Worm (Caenorhabditis elegans) whole organism, young adult: ENCODE results near the gene str-63.

Experiments
- B0019.2 ChIP-seq: fragments of 200-800 bp; sonication (Bioruptor generic); conservative IDR thresholded peaks from 2 replicates; pipeline ENCODE4 v1.3.6; 2022; ENCODE audit warnings: missing genetic modification reagents, missing genetic modification characterization, missing compliant biosample characterization
- B0035.1 ChIP-seq: sonication (generic microtip); optimal IDR thresholded peaks from 2 replicates; lab custom pipeline; 2016; ENCODE audit warnings: missing genetic modification characterization, mild to moderate bottlenecking, missing compliant biosample characterization, missing genotype, missing genetic modification reagents
- C06A6.2 ChIP-seq: fragments of 200-800 bp; sonication (Bioruptor generic); conservative IDR thresholded peaks from 2 replicates; pipeline ENCODE4 v1.3.6; 2022; ENCODE audit warnings: missing genetic modification characterization, missing compliant biosample characterization
- F10E7.11 ChIP-seq: sonication (generic microtip); optimal IDR thresholded peaks from 2 replicates; lab custom pipeline; 2017; ENCODE audit warnings: mild to moderate bottlenecking, missing genetic modification characterization, moderate library complexity, missing compliant biosample characterization
- F57C9.4 ChIP-seq: sonication (generic microtip); optimal IDR thresholded peaks from 2 replicates; lab custom pipeline; 2017; ENCODE audit warnings: mild to moderate bottlenecking, missing genetic modification characterization, missing compliant biosample characterization
- K11D2.4 ChIP-seq: fragments of 200-800 bp; sonication (Bioruptor generic); IDR thresholded peaks from 2 replicates; pipeline ENCODE4 v1.3.6; 2022; ENCODE audit warnings: missing genetic modification reagents, missing genetic modification characterization, missing compliant biosample characterization
- Y53F4B.3 ChIP-seq: fragments of 200-800 bp; sonication (Bioruptor generic); IDR thresholded peaks from 2 replicates; pipeline ENCODE4 v1.3.6; 2022; ENCODE audit warnings: missing genetic modification reagents, missing genetic modification characterization, missing compliant biosample characterization
- Y79H2A.3 ChIP-seq: fragments of 200-800 bp; sonication (Bioruptor generic); conservative IDR thresholded peaks from 2 replicates; pipeline ENCODE4 v1.3.6; 2022; ENCODE audit warnings: missing genetic modification reagents, missing genetic modification characterization, missing compliant biosample characterization
- aptf-3 ChIP-seq: fragments of 200-800 bp; sonication (Bioruptor generic); IDR thresholded peaks from 2 replicates; pipeline ENCODE4 v1.3.6; 2022; ENCODE audit warnings: missing genetic modification characterization, missing compliant biosample characterization
- atf-7 ChIP-seq: sonication (generic microtip); optimal IDR thresholded peaks from 2 replicates; lab custom pipeline; 2017; ENCODE audit warnings: mild to moderate bottlenecking, missing genetic modification characterization, missing compliant biosample characterization
- attf-6 ChIP-seq: fragments of 200-800 bp; sonication (Bioruptor generic); IDR thresholded peaks from 2 replicates; pipeline ENCODE4 v1.3.6; 2022; ENCODE audit warnings: missing genetic modification reagents, missing genetic modification characterization, missing compliant biosample characterization
- chd-7 ChIP-seq: sonication (generic microtip); optimal IDR thresholded peaks from 2 replicates; lab custom pipeline; 2016; ENCODE audit warnings: mild to moderate bottlenecking, missing genetic modification characterization, moderate library complexity, missing compliant biosample characterization
- dpff-1 ChIP-seq: sonication (generic microtip); optimal IDR thresholded peaks from 2 replicates; lab custom pipeline; 2017; ENCODE audit warnings: mild to moderate bottlenecking, missing genetic modification characterization, missing compliant biosample characterization
- gei-17 ChIP-seq: fragments of 200-800 bp; sonication (Bioruptor generic); optimal IDR thresholded peaks from 2 replicates; lab custom pipeline; 2018; ENCODE audit warnings: mild to moderate bottlenecking, missing genetic modification characterization, missing compliant biosample characterization
- hlh-12 ChIP-seq: sonication (generic microtip); optimal IDR thresholded peaks from 2 replicates; lab custom pipeline; 2016; ENCODE audit warnings: missing genetic modification characterization, missing compliant biosample characterization
- hmg-1.2 ChIP-seq: fragments of 200-800 bp; sonication (Bioruptor generic); IDR thresholded peaks from 2 replicates; pipeline ENCODE4 v1.3.6; 2022; ENCODE audit warnings: missing genetic modification reagents, missing genetic modification characterization, missing compliant biosample characterization
- hmg-20 ChIP-seq: fragments of 200-800 bp; sonication (Bioruptor generic); IDR thresholded peaks from 2 replicates; pipeline ENCODE4 v1.3.6; 2022; ENCODE audit warnings: missing genetic modification reagents, missing genetic modification characterization, missing compliant biosample characterization
- lag-1 ChIP-seq: fragments of 200-800 bp; sonication (Bioruptor generic); IDR thresholded peaks from 2 replicates; pipeline ENCODE4 v1.3.6; 2022; ENCODE audit warnings: missing genetic modification reagents, missing genetic modification characterization, missing compliant biosample characterization
- lin-26 ChIP-seq: fragments of 200-800 bp; sonication (Bioruptor generic); IDR thresholded peaks from 2 replicates; pipeline ENCODE4 v1.3.6; 2022; ENCODE audit warnings: missing genetic modification reagents, missing genetic modification characterization, missing compliant biosample characterization
- lin-35 ChIP-seq, 3 experiments: fragments of 150-350 bp in 2 of 3; sonication (generic microtip) in 1 of 3; optimal IDR thresholded peaks; 2 replicates each; lab custom pipeline; 2014 to 2018; ENCODE audit warnings: missing biosample characterization in 3 of 3, missing genetic modification characterization in 3 of 3, missing genetic modification reagents in 3 of 3
- lin-40 ChIP-seq: sonication (generic microtip); optimal IDR thresholded peaks from 2 replicates; lab custom pipeline; 2016; ENCODE audit warnings: missing genetic modification characterization, mild to moderate bottlenecking, missing compliant biosample characterization, missing genotype, missing genetic modification reagents
- lin-54 ChIP-seq: fragments of 200-800 bp; sonication (Bioruptor generic); optimal IDR thresholded peaks from 2 replicates; lab custom pipeline; 2018; ENCODE audit warnings: mild to moderate bottlenecking, missing genetic modification characterization, missing compliant biosample characterization
- mcd-1 ChIP-seq: fragments of 200-800 bp; sonication (Bioruptor generic); IDR thresholded peaks from 2 replicates; pipeline ENCODE4 v1.3.6; 2022; ENCODE audit warnings: missing genetic modification reagents, missing genetic modification characterization, missing compliant biosample characterization
- nfya-1 ChIP-seq: sonication (generic microtip); optimal IDR thresholded peaks from 2 replicates; lab custom pipeline; 2017; ENCODE audit warnings: antibody characterized with exemption, missing compliant biosample characterization, missing genetic modification characterization, borderline replicate concordance; ENCODE audit not compliant: insufficient read depth
- nfyb-1 ChIP-seq: fragments of 200-800 bp; sonication (Bioruptor generic); IDR thresholded peaks from 2 replicates; pipeline ENCODE4 v1.3.6; 2022; ENCODE audit warnings: missing genetic modification reagents, missing genetic modification characterization, missing compliant biosample characterization
- nhr-80 ChIP-seq: sonication (generic microtip); optimal IDR thresholded peaks from 2 replicates; lab custom pipeline; 2016; ENCODE audit warnings: missing genetic modification characterization, missing compliant biosample characterization
- rec-8 ChIP-seq, 2 experiments: sonication (generic microtip); optimal IDR thresholded peaks; 2 replicates each; lab custom pipeline; 2016; ENCODE audit warnings: mild to moderate bottlenecking in 2 of 2, missing genetic modification characterization in 2 of 2, missing genetic modification reagents in 2 of 2, missing genotype in 2 of 2, missing biosample characterization in 1 of 2, missing compliant biosample characterization in 1 of 2, moderate library complexity in 1 of 2
- snpc-1.1 ChIP-seq: sonication (generic microtip); optimal IDR thresholded peaks from 2 replicates; lab custom pipeline; 2017; ENCODE audit warnings: missing genetic modification characterization, mild to moderate bottlenecking, missing compliant biosample characterization, antibody characterized with exemption, moderate library complexity, missing genotype, missing genetic modification reagents; ENCODE audit not compliant: insufficient read depth
- snpc-3.4 ChIP-seq: sonication (generic microtip); optimal IDR thresholded peaks from 2 replicates; lab custom pipeline; 2017; ENCODE audit warnings: missing genetic modification characterization, mild to moderate bottlenecking, missing compliant biosample characterization, antibody characterized with exemption, moderate library complexity, missing genotype, missing genetic modification reagents
- snpc-4 ChIP-seq, 5 experiments: fragments of 150-350 bp in 1 of 5; sonication (generic microtip) in 4 of 5; optimal IDR thresholded peaks; 2 replicates each; lab custom pipeline; 2014 to 2018; ENCODE audit warnings: missing genetic modification characterization in 5 of 5, missing biosample characterization in 3 of 5, antibody characterized with exemption in 2 of 5, mild to moderate bottlenecking in 2 of 5, missing compliant biosample characterization in 2 of 5, missing genotype in 2 of 5, moderate library complexity in 2 of 5, missing genetic modification reagents in 1 of 5
- somi-1 ChIP-seq: fragments of 200-800 bp; sonication (Bioruptor generic); optimal IDR thresholded peaks from 2 replicates; lab custom pipeline; 2018; ENCODE audit warnings: mild to moderate bottlenecking, missing genetic modification characterization, missing compliant biosample characterization
- sptf-2 ChIP-seq: fragments of 200-800 bp; sonication (Bioruptor generic); optimal IDR thresholded peaks from 2 replicates; lab custom pipeline; 2018; ENCODE audit warnings: mild to moderate bottlenecking, missing genetic modification characterization, missing compliant biosample characterization
- tbp1 ChIP-seq: fragments of 200-800 bp; sonication (Bioruptor generic); optimal IDR thresholded peaks from 2 replicates; lab custom pipeline; 2018; ENCODE audit warnings: mild to moderate bottlenecking, missing genetic modification characterization, missing compliant biosample characterization
- zfh-2 ChIP-seq: fragments of 200-800 bp; sonication (Bioruptor generic); conservative IDR thresholded peaks from 2 replicates; pipeline ENCODE4 v1.3.6; 2022; ENCODE audit warnings: missing genetic modification reagents, missing genetic modification characterization, missing compliant biosample characterization
- ztf-18 ChIP-seq: sonication (generic microtip); optimal IDR thresholded peaks from 2 replicates; lab custom pipeline; 2016; ENCODE audit warnings: missing genotype, mild to moderate bottlenecking, missing genetic modification characterization, missing compliant biosample characterization
- ztf-22 ChIP-seq: fragments of 200-800 bp; sonication (Bioruptor generic); optimal IDR thresholded peaks from 2 replicates; lab custom pipeline; 2018; ENCODE audit warnings: mild to moderate bottlenecking, missing genetic modification characterization, moderate library complexity, missing compliant biosample characterization
- ztf-25 ChIP-seq: fragments of 200-800 bp; sonication (Bioruptor generic); IDR thresholded peaks from 2 replicates; pipeline ENCODE4 v1.3.6; 2022; ENCODE audit warnings: missing genetic modification reagents, missing genetic modification characterization, missing compliant biosample characterization
- ztf-26 ChIP-seq: sonication (generic microtip); optimal IDR thresholded peaks from 2 replicates; lab custom pipeline; 2017; ENCODE audit warnings: missing genetic modification characterization, missing compliant biosample characterization

Gene str-63

DNA sequence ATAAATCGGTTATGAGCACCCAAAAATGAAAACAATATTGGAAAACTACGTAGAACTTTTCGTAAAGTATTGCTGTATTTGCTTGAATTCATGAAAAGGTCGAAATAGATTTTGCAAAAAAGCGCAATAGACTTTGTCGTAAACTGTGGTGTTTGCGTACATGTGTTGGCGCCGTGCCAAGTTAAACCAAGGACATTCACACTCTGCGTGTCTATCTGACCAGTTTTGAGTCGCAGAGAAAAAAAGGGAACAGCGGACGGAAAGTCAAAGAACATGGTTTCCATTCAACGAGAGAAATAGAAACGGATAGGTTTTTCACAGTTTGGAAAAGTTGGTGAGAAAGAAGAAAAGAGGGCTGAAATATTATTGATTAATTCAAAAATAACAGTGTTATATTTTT, 39.6 kb downstream of the str-63 start (continued):
- TF ChIP-seq attf-6 (GFP tag; lab: Robert Waterston, UW) (no peak), lin-40 (tag; lab: Kevin White, UChicago) (no peak), lag-1 (no peak), snpc-3.4 (tag; lab: Kevin White, UChicago) (no peak), F57C9.4 (tag; lab: Kevin White, UChicago) (no peak), somi-1 (peak; percentile 78), lin-35 (GFP tag; optimal IDR thresholded peaks at IDR 0.05; lab: Kevin White, UChicago) (peak in 1 of 3 experiments; percentile 72), Y79H2A.3 (GFP tag; lab: Robert Waterston, UW) (no peak), hlh-12 (no peak), K11D2.4 (0 out of 2 replicates have a peak, but pooled peaks have one; percentile 66), ztf-25 (GFP tag; lab: Robert Waterston, UW) (no peak), B0019.2 (GFP tag; lab: Robert Waterston, UW) (no peak), nfyb-1 (GFP tag; lab: Robert Waterston, UW) (0 out of 2 replicates have a peak, but pooled peaks have one; percentile 47), lin-26 (GFP tag; lab: Robert Waterston, UW) (no peak), nhr-80 (tag; lab: Kevin White, UChicago) (peak; percentile 75), hmg-1.2 (GFP tag; lab: Robert Waterston, UW) (peak; percentile 58; the same call in 1 of the 2 replicates), lin-54 (GFP tag; lab: Kevin White, UChicago) (no peak), ztf-26 (tag; lab: Kevin White, UChicago) (peak; percentile 53), dpff-1 (no peak), C06A6.2 (GFP tag; lab: Robert Waterston, UW) (peak; percentile 44; the same call in 1 of the 2 replicates), chd-7 (tag; lab: Kevin White, UChicago) (no peak), nfya-1 (tag; lab: Kevin White, UChicago) (no peak), mcd-1 (GFP tag; lab: Robert Waterston, UW) (peak; percentile 37; the same call in 1 of the 2 replicates), ztf-22 (GFP tag; lab: Kevin White, UChicago) (no peak), aptf-3 (GFP tag; lab: Robert Waterston, UW) (no peak), atf-7 (tag; lab: Kevin White, UChicago) (peak; percentile 16), tbp1 (peak; percentile 12), gei-17 (GFP tag; lab: Kevin White, UChicago) (no peak), B0035.1 (tag; lab: Kevin White, UChicago) (no peak), ztf-18 (tag; lab: Kevin White, UChicago) (no peak)

DNA sequence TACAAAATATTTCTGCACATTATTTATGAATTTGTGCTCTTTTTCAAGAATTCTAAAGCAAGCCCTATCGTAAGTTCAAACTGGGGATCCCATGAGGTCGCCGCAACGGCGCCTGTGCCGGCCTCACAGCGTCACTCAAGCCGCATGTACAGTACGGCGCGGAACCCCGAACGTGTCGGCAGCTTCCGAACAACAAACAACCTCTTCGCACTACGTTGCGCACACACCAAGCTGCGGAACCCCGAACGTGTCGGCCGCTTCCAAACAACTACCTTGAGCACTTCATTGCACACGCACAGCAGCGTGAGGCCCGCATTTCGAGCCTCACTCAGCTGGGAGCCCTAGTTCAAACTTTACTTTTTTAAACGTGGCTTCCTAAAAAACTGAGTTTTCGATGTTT, 42.7 kb downstream of the str-63 start:
- TF ChIP-seq snpc-4 (GFP tag; optimal IDR thresholded peaks at IDR 0.05; lab: Kevin White, UChicago) (no peak), snpc-4 (tag; optimal IDR thresholded peaks at IDR 0.05; lab: Kevin White, UChicago) (peak in 1 of 4 experiments; percentile 75), snpc-1.1 (tag; lab: Kevin White, UChicago) (no peak), zfh-2 (peak; percentile 70)

DNA sequence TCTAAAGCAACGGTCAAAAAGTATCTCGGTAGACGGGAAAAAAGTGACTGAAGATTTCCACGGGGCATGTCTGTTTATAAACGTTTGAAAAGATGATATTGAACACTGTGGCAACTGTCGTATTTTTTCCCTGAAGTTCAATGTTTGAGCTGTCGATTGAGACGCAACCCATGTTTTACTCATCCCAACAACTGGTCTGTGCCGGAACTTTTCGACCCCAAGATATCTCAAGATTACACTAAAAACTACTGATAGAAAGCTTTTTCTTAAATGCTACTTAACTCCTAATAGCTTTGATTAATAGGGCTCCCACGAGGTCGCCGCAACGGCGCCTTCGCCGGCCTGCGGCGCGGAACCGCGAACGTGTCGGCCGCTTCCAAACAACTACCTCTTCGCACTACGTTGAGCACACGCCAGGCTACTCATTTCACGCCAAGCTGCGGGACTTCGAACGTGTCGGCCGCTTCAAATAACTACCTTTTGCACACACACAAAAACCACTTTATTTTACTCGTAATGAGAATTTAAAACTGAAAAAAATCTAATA, 43.4 kb downstream of the str-63 start, which contains the start of gene T20D4.15:
TSS of gene T20D4.15 (minus strand) at position 51 of the 547 bp plus-strand sequence.
- TF ChIP-seq Y53F4B.3 (GFP tag; lab: Robert Waterston, UW) = no peak
- no peak for TF ChIP-seq sptf-2 (GFP tag; lab: Kevin White, UChicago)
- TF ChIP-seq gei-17 (GFP tag; lab: Kevin White, UChicago) = no peak
- no peak for TF ChIP-seq rec-8 (tag; optimal IDR thresholded peaks at IDR 0.05; lab: Kevin White, UChicago)
- peak; percentile 73 for TF ChIP-seq zfh-2
- no peak for TF ChIP-seq F10E7.11 (tag; lab: Kevin White, UChicago)
- no peak for TF ChIP-seq hmg-20 (GFP tag; lab: Robert Waterston, UW)
